Worm (Caenorhabditis elegans) whole organism, L3 larva: ENCODE results near the gene srz-105.

ENCODE experiments used
- nhr-237 ChIP-seq: fragments of 150-350 bp; optimal IDR thresholded peaks from 2 replicates; lab custom pipeline; 2014; ENCODE audit warnings: missing biosample characterization, missing genetic modification characterization
- tbx-2 ChIP-seq: sonication (generic microtip); optimal IDR thresholded peaks from 2 replicates; lab custom pipeline; 2016; ENCODE audit warnings: mild to moderate bottlenecking, missing genetic modification characterization, missing compliant biosample characterization

ce11 chrIV:16328519-16328918 is 3.8 kb downstream of the srz-105 start, which contains the start of gene K03D3.2:
- TF ChIP-seq nhr-237 (tag; lab: Kevin White, UChicago) (no peak), tbx-2 (tag; lab: Kevin White, UChicago) (no peak)
